Fruit fly (Drosophila melanogaster): ENCODE results near the gene Atg4b.

Gene Atg4b

dm6 chr3R:15350993-15351426 is 5.7 kb downstream of the Atg4b start, which contains the start of the genes Trs33 and Tmtc4 (continued):
- TF ChIP-seq Ptx1 (GFP tag; IDR thresholded peaks at IDR 0.05): 0 out of 2 replicates have a peak, but pooled peaks have one; percentile 33
- no peak for TF ChIP-seq otp (GFP tag; IDR thresholded peaks at IDR 0.05)
- TF ChIP-seq Lhr (GFP tag; optimal IDR thresholded peaks at IDR 0.05): no peak
- no peak for TF ChIP-seq CG1529 (GFP tag; optimal IDR thresholded peaks at IDR 0.05)
- peak; percentile 76 for TF ChIP-seq Med (GFP tag)
- peak; percentile 22 for TF ChIP-seq az2 (GFP tag; optimal IDR thresholded peaks at IDR 0.05)
- no peak for TF ChIP-seq Jarid2 (GFP tag; optimal IDR thresholded peaks at IDR 0.05)
- peak; percentile 43; the same call in 2 of the 3 replicates for TF ChIP-seq Aef1 (GFP tag; IDR thresholded peaks at IDR 0.05)
- TF ChIP-seq knrl (GFP tag; IDR thresholded peaks at IDR 0.05; ENCODE audit: partially characterized antibody): no peak
- peak; percentile 17 for TF ChIP-seq Fer2 (tag; optimal IDR thresholded peaks at IDR 0.05)
- peak; percentile 22 for TF ChIP-seq exex (tag; optimal IDR thresholded peaks at IDR 0.05)
- no peak for TF ChIP-seq CTCF (GFP tag; optimal IDR thresholded peaks at IDR 0.05)
- no peak for TF ChIP-seq ro (GFP tag; IDR thresholded peaks at IDR 0.05)
- TF ChIP-seq fd64A (GFP tag; optimal IDR thresholded peaks at IDR 0.05): no peak
- peak; percentile 14 for TF ChIP-seq CG10979 (tag; optimal IDR thresholded peaks at IDR 0.05)
- no peak for TF ChIP-seq nerfin-2 (GFP tag; IDR thresholded peaks at IDR 0.05; ENCODE audit: partially characterized antibody)
- no peak for TF ChIP-seq cas (GFP tag; IDR thresholded peaks at IDR 0.05)
- TF ChIP-seq E2f1 (GFP tag; IDR thresholded peaks at IDR 0.05): no peak
- TF ChIP-seq CG8388 (GFP tag; optimal IDR thresholded peaks at IDR 0.05): peak; percentile 35
- peak; percentile 50 for TF ChIP-seq ind (GFP tag; optimal IDR thresholded peaks at IDR 0.05)
- TF ChIP-seq CG6654 (GFP tag; optimal IDR thresholded peaks at IDR 0.05): no peak
- TF ChIP-seq CG4820 (GFP tag; optimal IDR thresholded peaks at IDR 0.05): no peak
- TF ChIP-seq dpn (GFP tag; optimal IDR thresholded peaks at IDR 0.05): peak in 1 of 2 experiments; percentile 28
- peak; percentile 12 for TF ChIP-seq CG13296 (GFP tag; optimal IDR thresholded peaks at IDR 0.05)
- no peak for TF ChIP-seq Drgx (GFP tag; IDR thresholded peaks at IDR 0.05)
- TF ChIP-seq pb (GFP tag; optimal IDR thresholded peaks at IDR 0.05): no peak
- TF ChIP-seq CG17802 (tag; optimal IDR thresholded peaks at IDR 0.05): no peak
- TF ChIP-seq CG11695 (GFP tag; IDR thresholded peaks at IDR 0.05): no peak
- no peak for TF ChIP-seq CG8290 (GFP tag; optimal IDR thresholded peaks at IDR 0.05)
- TF ChIP-seq CG8290 (tag; optimal IDR thresholded peaks at IDR 0.05): no peak
- TF ChIP-seq croc (GFP tag; conservative IDR thresholded peaks at IDR 0.05): no peak
- TF ChIP-seq Ets65A (GFP tag): peak; percentile 69
- peak; percentile 52 for TF ChIP-seq nmo (GFP tag; optimal IDR thresholded peaks at IDR 0.05)
- no peak for TF ChIP-seq Doc3 (GFP tag; IDR thresholded peaks at IDR 0.05; ENCODE audit: partially characterized antibody)
- TF ChIP-seq HmgZ (tag; optimal IDR thresholded peaks at IDR 0.05): peak; percentile 74
- no peak for TF ChIP-seq schlank (tag; optimal IDR thresholded peaks at IDR 0.05)
- no peak for TF ChIP-seq Dfd (GFP tag; optimal IDR thresholded peaks at IDR 0.05)
- no peak for TF ChIP-seq Awh (GFP tag; IDR thresholded peaks at IDR 0.05)
- TF ChIP-seq al (GFP tag; IDR thresholded peaks at IDR 0.05): no peak
- no peak for TF ChIP-seq CG16815 (GFP tag; optimal IDR thresholded peaks at IDR 0.05)
- no peak for TF ChIP-seq CrebB (tag; optimal IDR thresholded peaks at IDR 0.05)
- no peak for TF ChIP-seq CG4854 (GFP tag; optimal IDR thresholded peaks at IDR 0.05)
- TF ChIP-seq pfk (GFP tag; optimal IDR thresholded peaks at IDR 0.05): no peak
- no peak for TF ChIP-seq CG18011 (GFP tag; optimal IDR thresholded peaks at IDR 0.05)
- no peak for TF ChIP-seq Doc2 (GFP tag; IDR thresholded peaks at IDR 0.05)
- TF ChIP-seq CG13123 (GFP tag; optimal IDR thresholded peaks at IDR 0.05): peak; percentile 15
- TF ChIP-seq tll (GFP tag; optimal IDR thresholded peaks at IDR 0.05): no peak
- TF ChIP-seq wor (GFP tag; IDR thresholded peaks at IDR 0.05): no peak
- TF ChIP-seq wek (GFP tag; optimal IDR thresholded peaks at IDR 0.05): peak; percentile 23
- no peak for TF ChIP-seq caup (GFP tag; optimal IDR thresholded peaks at IDR 0.05; ENCODE audit: severe bottlenecking)
- TF ChIP-seq vfl (GFP tag; optimal IDR thresholded peaks at IDR 0.05): no peak
- no peak for TF ChIP-seq CG12236 (GFP tag; optimal IDR thresholded peaks at IDR 0.05)
